Worm (Caenorhabditis elegans) whole organism, mixed stage, embryonic: Measurements from ENCODE around the gene D2096.13.

Source experiments
- blmp-1 ChIP-seq: fragments of 150-350 bp; optimal IDR thresholded peaks from 2 replicates; lab custom pipeline; 2014; ENCODE audit warnings: missing biosample characterization, missing genetic modification characterization
- ceh-83 ChIP-seq: fragments of 200-800 bp; sonication (Bioruptor generic); optimal IDR thresholded peaks from 2 replicates; lab custom pipeline; 2018; ENCODE audit warnings: mild to moderate bottlenecking, missing genetic modification characterization, missing compliant biosample characterization
- elt-1 ChIP-seq: sonication (generic microtip); optimal IDR thresholded peaks from 2 replicates; lab custom pipeline; 2017; ENCODE audit warnings: missing genetic modification characterization, mild to moderate bottlenecking, missing compliant biosample characterization, antibody characterized with exemption, moderate library complexity, borderline replicate concordance; ENCODE audit not compliant: insufficient read depth
- elt-3 ChIP-seq: fragments of 150-350 bp; optimal IDR thresholded peaks from 2 replicates; lab custom pipeline; 2014; ENCODE audit warnings: missing biosample characterization, missing genetic modification characterization
- lin-13 ChIP-seq: fragments of 150-350 bp; optimal IDR thresholded peaks from 2 replicates; lab custom pipeline; 2014; ENCODE audit warnings: missing biosample characterization, missing genetic modification characterization
- nhr-237 ChIP-seq: fragments of 150-350 bp; optimal IDR thresholded peaks from 2 replicates; lab custom pipeline; 2014; ENCODE audit warnings: missing biosample characterization, missing genetic modification characterization
- nhr-76 ChIP-seq: sonication (generic microtip); optimal IDR thresholded peaks from 2 replicates; lab custom pipeline; 2017; ENCODE audit warnings: missing biosample characterization, missing genetic modification characterization
- pha-4 ChIP-seq: fragments of 150-350 bp; optimal IDR thresholded peaks from 2 replicates; lab custom pipeline; 2018; ENCODE audit warnings: missing biosample characterization, missing genetic modification reagents, missing genetic modification characterization
- unc-120 ChIP-seq: sonication (generic microtip); optimal IDR thresholded peaks from 2 replicates; lab custom pipeline; 2017; ENCODE audit warnings: missing genetic modification characterization, missing compliant biosample characterization; ENCODE audit not compliant: poor library complexity, severe bottlenecking
- unc-62 ChIP-seq: fragments of 150-350 bp; optimal IDR thresholded peaks from 2 replicates; lab custom pipeline; 2014; ENCODE audit warnings: missing biosample characterization, missing genetic modification reagents, missing genetic modification characterization
- ztf-11 ChIP-seq: fragments of 150-350 bp; optimal IDR thresholded peaks from 2 replicates; lab custom pipeline; 2014; ENCODE audit warnings: missing biosample characterization, missing genetic modification characterization

DNA sequence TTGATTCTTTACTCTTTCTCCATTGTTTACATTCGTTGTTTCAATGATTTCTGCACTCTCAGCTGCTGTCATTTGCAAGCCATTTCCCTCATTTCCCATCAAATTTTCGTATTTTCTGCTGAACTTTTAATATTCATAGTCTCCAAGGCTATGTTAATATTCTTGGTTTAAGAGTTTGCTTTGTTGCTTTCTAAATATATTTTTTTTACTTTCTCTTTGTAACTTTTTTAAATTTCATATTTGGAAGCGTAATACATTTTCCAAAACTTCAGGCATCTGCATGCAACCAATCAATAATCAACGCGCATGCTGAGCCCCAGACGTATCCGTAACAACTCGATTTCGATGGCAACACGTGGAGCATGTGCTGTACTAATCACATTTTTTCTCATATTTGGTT, 2.4 kb upstream of the D2096.13 start, which contains the start of gene sqv-1:
- TF ChIP-seq elt-1 (tag; lab: Kevin White, UChicago) (no peak), blmp-1 (no peak), unc-120 (no peak), nhr-76 (tag; lab: Kevin White, UChicago) (no peak), elt-3 (tag; lab: Kevin White, UChicago) (no peak), pha-4 (tag; lab: Kevin White, UChicago) (no peak), unc-62 (GFP tag; lab: Kevin White, UChicago) (no peak), ceh-83 (GFP tag; lab: Kevin White, UChicago) (no peak), lin-13 (tag; lab: Kevin White, UChicago) (no peak), nhr-237 (tag; lab: Kevin White, UChicago) (no peak), ztf-11 (no peak)
